Fruit fly (Drosophila melanogaster) whole organism, adult: Measurements from ENCODE around the gene Archease.

Source experiments
- CG5204 ChIP-seq: fragments of 200-800 bp; sonication (Bioruptor generic); optimal IDR thresholded peaks from 2 replicates; lab custom pipeline; 2016; ENCODE audit warnings: missing biosample characterization, missing genetic modification characterization
- bab1 ChIP-seq: fragments of 200-800 bp; sonication (Bioruptor generic); optimal IDR thresholded peaks from 3 replicates; lab custom pipeline; 2019; ENCODE audit warnings: missing biosample characterization, mild to moderate bottlenecking, missing genetic modification characterization, moderate library complexity
- kay ChIP-seq: fragments of 200-800 bp; sonication (Bioruptor generic); peaks from one replicate; lab custom pipeline; 2016; ENCODE audit warnings: missing biosample characterization, missing genetic modification characterization, borderline replicate concordance
- tj ChIP-seq: fragments of 200-800 bp; sonication (Bioruptor generic); optimal IDR thresholded peaks from 3 replicates; lab custom pipeline; 2017; ENCODE audit warnings: missing biosample characterization, mild to moderate bottlenecking, missing genetic modification characterization, moderate library complexity
- toe ChIP-seq: fragments of 200-800 bp; sonication (Bioruptor generic); optimal IDR thresholded peaks from 2 replicates; lab custom pipeline; 2016; ENCODE audit warnings: missing biosample characterization, missing genetic modification characterization

dm6 chr3R:21612902-21613301, 49.9 kb downstream of the Archease start:
- TF ChIP-seq toe (GFP tag; lab: Kevin White, UChicago) (no peak), CG5204 (no peak), tj (GFP tag; lab: Kevin White, UChicago) (no peak), bab1 (GFP tag; lab: Kevin White, UChicago) (no peak), kay (GFP tag; lab: Kevin White, UChicago) (no peak)
